Worm (Caenorhabditis elegans) whole organism, L2 larva: Measurements from ENCODE around the gene yars-2.

ENCODE experiments used
- ZK546.5 ChIP-seq: sonication (generic microtip); optimal IDR thresholded peaks from 2 replicates; lab custom pipeline; 2017; ENCODE audit warnings: missing biosample characterization, missing genetic modification characterization
- blmp-1 ChIP-seq: sonication (generic microtip); optimal IDR thresholded peaks from 2 replicates; lab custom pipeline; 2017; ENCODE audit warnings: missing genetic modification characterization, mild to moderate bottlenecking, missing compliant biosample characterization, antibody characterized with exemption, moderate library complexity; ENCODE audit not compliant: insufficient read depth
- ceh-82 ChIP-seq: fragments of 150-350 bp; optimal IDR thresholded peaks from 2 replicates; lab custom pipeline; 2014; ENCODE audit warnings: missing biosample characterization, missing genetic modification characterization
- elt-1 ChIP-seq: fragments of 150-350 bp; optimal IDR thresholded peaks from 2 replicates; lab custom pipeline; 2014; ENCODE audit warnings: missing biosample characterization, missing genetic modification characterization
- lin-11 ChIP-seq: fragments of 150-350 bp; sonication (generic microtip); optimal IDR thresholded peaks from 2 replicates; lab custom pipeline; 2014; ENCODE audit warnings: missing biosample characterization, missing genetic modification characterization, inconsistent platforms, mixed read lengths
- lin-13 ChIP-seq: fragments of 150-350 bp; optimal IDR thresholded peaks from 2 replicates; lab custom pipeline; 2014; ENCODE audit warnings: missing biosample characterization, missing genetic modification reagents, missing genetic modification characterization
- nhr-11 ChIP-seq: fragments of 150-350 bp; optimal IDR thresholded peaks from 2 replicates; lab custom pipeline; 2014; ENCODE audit warnings: missing biosample characterization, missing genetic modification characterization
- nhr-23 ChIP-seq: fragments of 150-350 bp; optimal IDR thresholded peaks from 2 replicates; lab custom pipeline; 2014; ENCODE audit warnings: missing biosample characterization, missing genetic modification reagents, missing genetic modification characterization
- skn-1 ChIP-seq: sonication (generic microtip); optimal IDR thresholded peaks from 2 replicates; lab custom pipeline; 2017; ENCODE audit warnings: missing biosample characterization, missing genetic modification characterization
- zag-1 ChIP-seq: fragments of 150-350 bp; optimal IDR thresholded peaks from 2 replicates; lab custom pipeline; 2014; ENCODE audit warnings: missing biosample characterization, missing genetic modification characterization

DNA sequence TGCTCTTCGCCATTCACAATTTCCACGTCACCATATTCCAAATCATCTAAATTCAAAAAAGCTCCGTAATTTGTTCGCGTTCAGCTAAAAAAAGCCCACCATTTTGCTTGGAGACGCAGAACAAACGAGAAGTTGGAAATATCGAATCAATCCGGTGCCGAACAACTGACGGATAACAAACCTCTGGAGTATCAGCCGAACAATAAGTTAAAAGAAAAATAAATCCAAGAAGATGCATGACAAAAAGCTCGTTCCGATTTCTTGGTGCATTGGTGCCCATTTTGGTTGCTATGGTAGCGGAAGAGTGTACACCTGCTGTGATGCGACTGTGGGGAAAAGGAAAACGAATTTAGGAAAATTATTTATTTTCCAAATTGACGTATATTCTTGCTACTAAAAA lies 35.1 kb upstream of the yars-2 start, which contains the start of gene tctn-1:
- TF ChIP-seq ceh-82: no peak
- no peak for TF ChIP-seq nhr-23 (tag; lab: Kevin White, UChicago)
- no peak for TF ChIP-seq elt-1 (tag; lab: Kevin White, UChicago)
- no peak for TF ChIP-seq zag-1
- TF ChIP-seq ZK546.5: no peak
- TF ChIP-seq blmp-1 (tag; lab: Kevin White, UChicago): no peak
- peak; percentile 9 for TF ChIP-seq lin-13 (GFP tag; lab: Kevin White, UChicago)
- TF ChIP-seq lin-11 (tag; lab: Kevin White, UChicago): no peak
- no peak for TF ChIP-seq skn-1 (tag; lab: Kevin White, UChicago)
- TF ChIP-seq nhr-11 (tag; lab: Kevin White, UChicago): no peak
